Worm (Caenorhabditis elegans) whole organism, midembryonic: Measurements from ENCODE around the gene str-244.
"Not testable (repeated sequence)": the region's sequence is repeated elsewhere in the genome, so short reads cannot be mapped to it uniquely, and the experiment has no call there.

Experiments
- cog-1 ChIP-seq: sonication (generic microtip); optimal IDR thresholded peaks from 2 replicates; lab custom pipeline; 2016; ENCODE audit warnings: missing genetic modification characterization, missing compliant biosample characterization
- flt-1 ChIP-seq: fragments of 200-800 bp; sonication (Bioruptor generic); IDR thresholded peaks from 2 replicates; pipeline ENCODE4 v1.3.6; 2022; ENCODE audit warnings: missing genetic modification characterization, missing compliant biosample characterization
- ztf-23 ChIP-seq: fragments of 200-800 bp; sonication (Bioruptor generic); IDR thresholded peaks from 2 replicates; pipeline ENCODE4 v1.3.6; 2022; ENCODE audit warnings: missing genetic modification reagents, missing genetic modification characterization, missing compliant biosample characterization

DNA sequence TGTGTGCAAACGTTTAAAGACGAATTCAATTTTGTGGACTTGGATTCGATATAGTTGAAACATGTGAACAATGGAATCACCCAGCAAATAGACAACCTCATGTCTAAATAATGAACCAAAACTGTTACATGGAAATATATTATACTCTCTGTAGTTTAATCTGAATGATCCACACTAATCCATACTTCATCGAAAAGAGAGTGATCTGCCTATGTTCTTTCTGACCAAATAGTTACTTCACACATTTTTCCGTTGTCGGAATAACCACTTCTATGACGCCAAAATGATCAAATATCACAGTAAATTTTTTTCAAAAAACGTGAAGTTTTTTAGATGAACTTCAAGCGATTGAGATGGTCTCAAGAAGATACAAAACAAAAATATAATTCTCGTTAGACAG, 43.2 kb upstream of the str-244 start, which contains the start of gene Y73C8C.4:
- TF ChIP-seq cog-1; ztf-23; flt-1 (GFP tag; lab: Robert Waterston, UW): not testable (repeated sequence)
